Worm (Caenorhabditis elegans): ENCODE data around the gene F12E12.1.

- TF ChIP-seq Y48G9A.11 (GFP tag; IDR thresholded peaks at IDR 0.05) (no peak), pqm-1 (tag; optimal IDR thresholded peaks at IDR 0.05) (no peak), nhr-237 (tag; optimal IDR thresholded peaks at IDR 0.05) (no peak), F37D6.2 (tag; optimal IDR thresholded peaks at IDR 0.05) (no peak), egl-27 (tag; optimal IDR thresholded peaks at IDR 0.05) (no peak), nhr-6 (tag; optimal IDR thresholded peaks at IDR 0.05) (no peak), madf-9 (GFP tag; conservative IDR thresholded peaks at IDR 0.05) (no peak), nhr-48 (tag; optimal IDR thresholded peaks at IDR 0.05) (no peak), nhr-28 (tag; optimal IDR thresholded peaks at IDR 0.05) (no peak), pha-4 (GFP tag; IDR thresholded peaks at IDR 0.05) (no peak), pha-4 (tag; optimal IDR thresholded peaks at IDR 0.05) (no peak)
These were observed 25.2 kb upstream of the F12E12.1 start, which contains the start of gene srh-99 for ce11 chrII:3716455-3716854.

Measured in whole organism, L4 larva.